Fruit fly (Drosophila melanogaster): ENCODE results near the gene CG34012.

DNA sequence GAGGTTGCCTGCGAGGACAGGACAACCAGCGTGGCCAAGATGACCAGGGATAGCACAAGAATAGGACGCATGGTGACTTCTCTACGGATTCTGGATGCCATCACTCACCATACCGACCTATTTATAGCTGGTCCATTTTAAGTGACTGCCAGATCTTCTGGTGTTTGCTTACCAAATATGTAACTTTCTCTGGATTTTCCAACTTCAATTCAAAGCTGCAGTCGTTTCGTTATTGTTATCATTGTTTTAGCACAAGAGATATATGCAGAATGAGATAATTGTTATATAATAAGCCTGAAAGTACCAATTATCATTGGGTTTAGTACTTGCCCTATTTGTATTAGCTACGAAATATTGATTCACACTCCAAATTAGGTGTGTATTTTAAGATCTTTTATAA is 5.5 kb downstream of the CG34012 start, which contains the start of gene CG32071:
- TF ChIP-seq klu (GFP tag; IDR thresholded peaks at IDR 0.05): no peak
- TF ChIP-seq ems (GFP tag; optimal IDR thresholded peaks at IDR 0.05): no peak
- TF ChIP-seq bab2 (GFP tag; optimal IDR thresholded peaks at IDR 0.05): no peak
- no peak for TF ChIP-seq lola (GFP tag; optimal IDR thresholded peaks at IDR 0.05)
- TF ChIP-seq shn (GFP tag; optimal IDR thresholded peaks at IDR 0.05): no peak
- no peak for TF ChIP-seq emc (GFP tag; optimal IDR thresholded peaks at IDR 0.05)
- TF ChIP-seq Hr3 (GFP tag; optimal IDR thresholded peaks at IDR 0.05): no peak
- no peak for TF ChIP-seq twi (tag; optimal IDR thresholded peaks at IDR 0.05)
- no peak for TF ChIP-seq CG7271 (tag; optimal IDR thresholded peaks at IDR 0.05)
- TF ChIP-seq CkIIα-i1 (GFP tag; IDR thresholded peaks at IDR 0.05): no peak
- TF ChIP-seq CG1792 (GFP tag; optimal IDR thresholded peaks at IDR 0.05): no peak
- no peak for TF ChIP-seq fd3F (GFP tag; optimal IDR thresholded peaks at IDR 0.05)
